Worm (Caenorhabditis elegans) whole organism, L1 larva: ENCODE results near the gene tag-89.
A peak's percentile ranks its signal among the peaks of the same experiment; 100 is the strongest.

Source experiments
- C16A3.4 ChIP-seq: fragments of 150-350 bp; optimal IDR thresholded peaks from 2 replicates; lab custom pipeline; 2014; ENCODE audit warnings: missing biosample characterization, missing genetic modification characterization
- F16B12.6 ChIP-seq: fragments of 150-350 bp; optimal IDR thresholded peaks from 2 replicates; lab custom pipeline; 2014; ENCODE audit warnings: missing biosample characterization, missing genetic modification characterization
- aha-1 ChIP-seq: fragments of 150-350 bp; optimal IDR thresholded peaks from 2 replicates; lab custom pipeline; 2014; ENCODE audit warnings: missing biosample characterization, missing genetic modification characterization
- ama-1 ChIP-seq: fragments of 150-350 bp; optimal IDR thresholded peaks from 2 replicates; lab custom pipeline; 2014
- blmp-1 ChIP-seq: fragments of 150-350 bp; optimal IDR thresholded peaks from 2 replicates; lab custom pipeline; 2014; ENCODE audit warnings: missing biosample characterization, missing genetic modification characterization
- ceh-63 ChIP-seq: fragments of 200-800 bp; sonication (Bioruptor generic); optimal IDR thresholded peaks from 2 replicates; lab custom pipeline; 2018; ENCODE audit warnings: mild to moderate bottlenecking, missing genetic modification characterization, missing compliant biosample characterization
- ceh-82 ChIP-seq, 3 experiments: fragments of 150-350 bp in 1 of 3; sonication (generic microtip) in 2 of 3; optimal IDR thresholded peaks; 2 replicates each; lab custom pipeline; 2014 to 2017; ENCODE audit warnings: missing biosample characterization in 3 of 3, missing genetic modification characterization in 3 of 3
- ceh-88 ChIP-seq: fragments of 200-800 bp; sonication (Bioruptor generic); IDR thresholded peaks from 2 replicates; pipeline ENCODE4 v1.3.6; 2022; ENCODE audit warnings: missing genetic modification characterization, missing compliant biosample characterization
- dpl-1 ChIP-seq, 3 experiments: fragments of 150-350 bp in 2 of 3; sonication (generic microtip) in 1 of 3; optimal IDR thresholded peaks; 2 replicates each; lab custom pipeline; 2014 to 2017; ENCODE audit warnings: missing biosample characterization in 3 of 3, missing genetic modification characterization in 3 of 3, missing genetic modification reagents in 3 of 3
- efl-1 ChIP-seq, 4 experiments: fragments of 150-350 bp; optimal IDR thresholded peaks in 3 of 4; peaks in 1 of 4; 1 replicate in 1 of 4; 2 replicates in 3 of 4; lab custom pipeline; 2014; ENCODE audit warnings: missing biosample characterization in 2 of 4, missing genetic modification characterization in 2 of 4, missing genetic modification reagents in 2 of 4
- efl-3 ChIP-seq: fragments of 200-800 bp; sonication (Bioruptor generic); optimal IDR thresholded peaks from 2 replicates; lab custom pipeline; 2018; ENCODE audit warnings: mild to moderate bottlenecking, missing genetic modification characterization, missing compliant biosample characterization
- elt-3 ChIP-seq, 6 experiments: fragments of 150-350 bp in 1 of 6; sonication (generic microtip); optimal IDR thresholded peaks; 2 replicates each; lab custom pipeline; 2017 to 2018; ENCODE audit warnings: missing biosample characterization in 6 of 6, missing genetic modification characterization in 6 of 6, inconsistent platforms in 1 of 6
- ets-5 ChIP-seq: fragments of 200-800 bp; sonication (Bioruptor generic); IDR thresholded peaks from 2 replicates; pipeline ENCODE4 v1.3.6; 2022; ENCODE audit warnings: missing genetic modification characterization, missing compliant biosample characterization
- grh-1 ChIP-seq: fragments of 200-800 bp; sonication (Bioruptor generic); IDR thresholded peaks from 2 replicates; pipeline ENCODE4 v1.3.6; 2022; ENCODE audit warnings: missing genetic modification reagents, missing genetic modification characterization, missing compliant biosample characterization
- hlh-17 ChIP-seq: fragments of 200-800 bp; sonication (Bioruptor generic); optimal IDR thresholded peaks from 2 replicates; lab custom pipeline; 2018; ENCODE audit warnings: missing genetic modification characterization, mild to moderate bottlenecking, missing compliant biosample characterization, moderate library complexity, borderline replicate concordance
- hpl-2 ChIP-seq: fragments of 150-350 bp; optimal IDR thresholded peaks from 2 replicates; lab custom pipeline; 2014; ENCODE audit warnings: missing biosample characterization, missing genetic modification reagents, missing genetic modification characterization
- jun-1 ChIP-seq: fragments of 150-350 bp; optimal IDR thresholded peaks from 2 replicates; lab custom pipeline; 2014; ENCODE audit warnings: missing biosample characterization, missing genetic modification reagents, missing genetic modification characterization
- lin-14 ChIP-seq: fragments of 200-800 bp; sonication (Bioruptor generic); optimal IDR thresholded peaks from 2 replicates; lab custom pipeline; 2018; ENCODE audit warnings: mild to moderate bottlenecking, missing genetic modification characterization, moderate library complexity, missing compliant biosample characterization
- lin-35 ChIP-seq, 2 experiments: fragments of 150-350 bp; optimal IDR thresholded peaks; 2 replicates each; lab custom pipeline; 2014; ENCODE audit warnings: missing biosample characterization in 2 of 2, missing genetic modification characterization in 2 of 2, missing genetic modification reagents in 2 of 2
- lin-39 ChIP-seq: fragments of 150-350 bp; optimal IDR thresholded peaks from 2 replicates; lab custom pipeline; 2014; ENCODE audit warnings: missing biosample characterization, missing genetic modification reagents, missing genetic modification characterization
- mab-9 ChIP-seq: fragments of 200-800 bp; sonication (Bioruptor generic); IDR thresholded peaks from 2 replicates; pipeline ENCODE4 v1.3.6; 2022; ENCODE audit warnings: missing genetic modification reagents, missing genetic modification characterization, missing compliant biosample characterization
- mep-1 ChIP-seq: fragments of 150-350 bp; optimal IDR thresholded peaks from 2 replicates; lab custom pipeline; 2014; ENCODE audit warnings: missing biosample characterization, missing genetic modification characterization
- nhr-19 ChIP-seq: fragments of 200-800 bp; sonication (Bioruptor generic); conservative IDR thresholded peaks from 2 replicates; pipeline ENCODE4 v1.3.6; 2022; ENCODE audit warnings: missing genetic modification characterization, missing compliant biosample characterization
- nhr-20 ChIP-seq: sonication (generic microtip); optimal IDR thresholded peaks from 2 replicates; lab custom pipeline; 2016; ENCODE audit warnings: mild to moderate bottlenecking, missing genetic modification characterization, missing compliant biosample characterization
- nhr-237 ChIP-seq: fragments of 150-350 bp; optimal IDR thresholded peaks from 2 replicates; lab custom pipeline; 2014; ENCODE audit warnings: missing biosample characterization, missing genetic modification characterization
- nhr-47 ChIP-seq: sonication (generic microtip); optimal IDR thresholded peaks from 2 replicates; lab custom pipeline; 2016; ENCODE audit warnings: mild to moderate bottlenecking, missing genetic modification characterization, moderate library complexity, missing compliant biosample characterization
- nhr-71 ChIP-seq: sonication (generic microtip); optimal IDR thresholded peaks from 2 replicates; lab custom pipeline; 2016; ENCODE audit warnings: mild to moderate bottlenecking, missing genetic modification characterization, moderate library complexity, missing compliant biosample characterization
- nhr-84 ChIP-seq: sonication (generic microtip); optimal IDR thresholded peaks from 2 replicates; lab custom pipeline; 2017; ENCODE audit warnings: missing biosample characterization, missing genetic modification characterization
- nhr-85 ChIP-seq: sonication (generic microtip); peaks from one replicate; lab custom pipeline; 2016; ENCODE audit warnings: missing genetic modification characterization, inconsistent platforms, missing compliant biosample characterization
- nhr-90 ChIP-seq: sonication (generic microtip); optimal IDR thresholded peaks from 2 replicates; lab custom pipeline; 2016; ENCODE audit warnings: mild to moderate bottlenecking, missing genetic modification characterization, missing compliant biosample characterization; ENCODE audit not compliant: poor library complexity
- pag-3 ChIP-seq: sonication (generic microtip); optimal IDR thresholded peaks from 2 replicates; lab custom pipeline; 2017; ENCODE audit warnings: missing genetic modification characterization, mild to moderate bottlenecking, missing compliant biosample characterization, antibody characterized with exemption, borderline replicate concordance; ENCODE audit not compliant: insufficient read depth
- pqm-1 ChIP-seq: sonication (generic microtip); optimal IDR thresholded peaks from 3 replicates; lab custom pipeline; 2017; ENCODE audit warnings: missing biosample characterization, missing genetic modification characterization
- rnt-1 ChIP-seq: sonication (generic microtip); optimal IDR thresholded peaks from 2 replicates; lab custom pipeline; 2016; ENCODE audit warnings: mild to moderate bottlenecking, missing genetic modification characterization, moderate library complexity, missing compliant biosample characterization
- skn-1 ChIP-seq: fragments of 150-350 bp; optimal IDR thresholded peaks from 2 replicates; lab custom pipeline; 2014; ENCODE audit warnings: missing biosample characterization, missing genetic modification characterization
- snu-23 ChIP-seq: sonication (generic microtip); optimal IDR thresholded peaks from 2 replicates; lab custom pipeline; 2016; ENCODE audit warnings: missing genetic modification characterization, missing compliant biosample characterization
- sptf-1 ChIP-seq: fragments of 150-350 bp; optimal IDR thresholded peaks from 2 replicates; lab custom pipeline; 2014; ENCODE audit warnings: missing biosample characterization, missing genetic modification characterization
- swsn-7 ChIP-seq: sonication (generic microtip); optimal IDR thresholded peaks from 2 replicates; lab custom pipeline; 2016; ENCODE audit warnings: missing genetic modification characterization, missing compliant biosample characterization
- unc-62 ChIP-seq: fragments of 150-350 bp; optimal IDR thresholded peaks from 2 replicates; lab custom pipeline; 2014; ENCODE audit warnings: missing biosample characterization, missing genetic modification reagents, missing genetic modification characterization
- unc-86 ChIP-seq: sonication (generic microtip); optimal IDR thresholded peaks from 2 replicates; lab custom pipeline; 2016; ENCODE audit warnings: missing genetic modification characterization, missing compliant biosample characterization
- unc-98 ChIP-seq: fragments of 200-800 bp; sonication (Bioruptor generic); IDR thresholded peaks from 2 replicates; pipeline ENCODE4 v1.3.6; 2022; ENCODE audit warnings: missing genetic modification characterization, missing compliant biosample characterization
- xbp-1 ChIP-seq: sonication (generic microtip); optimal IDR thresholded peaks from 2 replicates; lab custom pipeline; 2016; ENCODE audit warnings: missing genetic modification characterization, missing compliant biosample characterization
- ztf-4 ChIP-seq: fragments of 150-350 bp; optimal IDR thresholded peaks from 2 replicates; lab custom pipeline; 2014; ENCODE audit warnings: missing biosample characterization, missing genetic modification characterization

Gene tag-89

DNA sequence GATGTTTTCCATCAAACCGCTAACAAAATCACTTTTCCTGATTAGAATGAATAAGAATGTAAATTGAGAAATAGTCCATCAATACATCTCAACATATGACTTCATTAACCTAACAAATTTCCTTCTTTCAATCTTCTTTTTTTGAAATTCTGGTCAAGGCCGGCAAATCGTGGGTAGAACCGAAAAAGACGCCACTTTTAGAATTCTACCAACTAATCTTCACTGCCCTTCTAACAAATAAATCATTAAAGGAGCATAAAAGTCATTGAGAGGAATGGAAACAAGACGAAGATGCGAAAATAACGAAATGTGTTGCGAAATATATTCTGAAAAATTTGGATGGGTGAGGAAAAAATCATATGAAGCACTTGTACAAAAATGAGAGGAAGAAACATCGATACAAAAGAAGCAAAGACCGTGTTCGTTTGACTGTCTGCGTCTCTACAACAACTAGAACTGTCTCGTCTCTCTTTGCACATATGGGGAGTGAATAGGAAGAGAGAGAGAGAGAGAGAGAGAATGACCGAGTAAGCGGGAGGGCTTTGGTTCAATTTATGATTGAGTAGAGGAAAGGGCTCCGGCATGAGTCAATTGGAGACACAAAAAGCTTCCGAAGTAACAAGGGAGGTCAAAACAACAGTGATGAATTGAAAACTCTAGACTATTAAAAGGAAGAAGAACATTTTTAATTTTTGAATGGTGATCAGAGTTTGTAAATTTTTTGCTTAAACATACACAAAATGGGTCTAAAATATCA, 30.4 kb upstream of the tag-89 start:
- TF ChIP-seq nhr-85 (tag; lab: Kevin White, UChicago), result peak; percentile 79
- peak in 1 of 2 experiments; percentile 63 for TF ChIP-seq lin-35 (GFP tag; optimal IDR thresholded peaks at IDR 0.05; lab: Kevin White, UChicago)
- TF ChIP-seq mep-1, result peak; percentile 34
- peak; percentile 17 for TF ChIP-seq nhr-71
- peak; percentile 16 to 29 for TF ChIP-seq efl-1 (optimal IDR thresholded peaks at IDR 0.05; lab: Kevin White, UChicago)
- peak in 1 of 2 experiments; percentile 91 for TF ChIP-seq efl-1 (GFP tag; optimal IDR thresholded peaks at IDR 0.05 in 1 of 2; lab: Kevin White, UChicago)
- TF ChIP-seq blmp-1 (tag; lab: Kevin White, UChicago), result peak; percentile 23
- TF ChIP-seq hpl-2 (GFP tag; lab: Kevin White, UChicago), result peak; percentile 43
- no peak for TF ChIP-seq efl-3 (GFP tag; lab: Kevin White, UChicago)
- peak; percentile 8 for TF ChIP-seq snu-23
- peak; percentile 38 for TF ChIP-seq lin-14 (GFP tag; lab: Kevin White, UChicago)
- no peak for TF ChIP-seq nhr-19 (GFP tag; lab: Robert Waterston, UW)
- no peak for TF ChIP-seq C16A3.4 (tag; lab: Kevin White, UChicago)
- TF ChIP-seq nhr-90 (tag; lab: Kevin White, UChicago), result peak; percentile 2
- no peak for TF ChIP-seq sptf-1 (tag; lab: Kevin White, UChicago)
- peak; percentile 22 for TF ChIP-seq nhr-20 (tag; lab: Kevin White, UChicago)
- TF ChIP-seq grh-1 (GFP tag; lab: Robert Waterston, UW), result no peak
- no peak for TF ChIP-seq pqm-1 (tag; lab: Kevin White, UChicago)

- no peak for TF ChIP-seq ceh-63 (GFP tag; lab: Kevin White, UChicago)
- TF ChIP-seq efl-3 (GFP tag; lab: Kevin White, UChicago), result no peak
- TF ChIP-seq lin-35 (GFP tag; optimal IDR thresholded peaks at IDR 0.05; lab: Kevin White, UChicago), result peak; percentile 49 to 85
- TF ChIP-seq C16A3.4 (tag; lab: Kevin White, UChicago), result peak; percentile 21
- no peak for TF ChIP-seq ama-1 (lab: Kevin White, UChicago)
- TF ChIP-seq xbp-1 (tag; lab: Kevin White, UChicago), result peak; percentile 26
- TF ChIP-seq dpl-1 (GFP tag; optimal IDR thresholded peaks at IDR 0.05; lab: Kevin White, UChicago), result peak; percentile 28 to 74 (median 66)
- peak; percentile 33 to 71 for TF ChIP-seq efl-1 (optimal IDR thresholded peaks at IDR 0.05; lab: Kevin White, UChicago)
- peak; percentile 74 to 98 for TF ChIP-seq efl-1 (GFP tag; optimal IDR thresholded peaks at IDR 0.05 in 1 of 2; lab: Kevin White, UChicago)
- no peak for TF ChIP-seq elt-3 (tag; optimal IDR thresholded peaks at IDR 0.05; lab: Kevin White, UChicago)
- peak; percentile 25 for TF ChIP-seq skn-1 (tag; lab: Kevin White, UChicago)
- TF ChIP-seq blmp-1 (tag; lab: Kevin White, UChicago), result peak; percentile 97
- peak; percentile 28 for TF ChIP-seq rnt-1 (tag; lab: Kevin White, UChicago)
- TF ChIP-seq, all 84 proteins: peak for 8
Observed at ce11 chrIV:11371645-11372044, 22.7 kb upstream of the tag-89 start, which contains the start of gene sec-31. Gene sec-31, minus strand, starts transcription at chrIV:11371792.

DNA sequence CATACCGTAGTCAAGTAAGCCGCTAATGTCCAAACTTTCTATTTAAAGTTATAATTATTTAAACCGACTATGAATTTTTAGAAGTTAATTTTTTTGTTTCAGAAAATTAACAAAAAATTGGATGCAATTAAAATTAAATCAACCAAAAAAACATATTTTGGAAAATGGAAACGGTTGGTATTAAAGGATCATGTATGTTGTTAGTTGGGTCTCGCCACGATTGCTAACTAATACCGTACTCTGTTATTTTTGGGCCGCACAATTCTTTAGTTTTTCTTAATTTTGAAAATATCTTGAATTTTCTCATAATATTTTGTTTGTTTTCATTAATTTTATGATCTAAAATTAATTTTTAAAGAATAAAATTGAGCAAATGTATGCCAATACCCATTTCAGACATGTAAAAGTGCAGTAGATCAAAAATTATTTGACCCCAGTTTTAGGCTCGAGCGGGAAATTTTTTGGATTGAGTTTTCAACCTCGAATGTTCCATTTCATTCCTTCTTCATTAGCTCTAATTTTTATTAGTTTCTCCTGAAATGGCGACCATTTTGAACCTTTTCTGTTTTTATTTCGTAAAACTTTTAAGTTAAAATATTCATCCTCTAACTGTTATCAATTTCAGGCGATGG, 21.9 kb upstream of the tag-89 start, which contains the start of gene cbd-1:
TSS of gene cbd-1 (plus strand) at position 626 of the 632 bp plus-strand sequence.
- TF ChIP-seq lin-14 (GFP tag; lab: Kevin White, UChicago), result no peak
- TF ChIP-seq nhr-84 (tag; lab: Kevin White, UChicago), result no peak
- TF ChIP-seq mab-9, result no peak
- TF ChIP-seq unc-62 (GFP tag; lab: Kevin White, UChicago), result no peak
- TF ChIP-seq ceh-82 (tag; optimal IDR thresholded peaks at IDR 0.05; lab: Kevin White, UChicago), result no peak
- no peak for TF ChIP-seq nhr-237 (tag; lab: Kevin White, UChicago)
- no peak for TF ChIP-seq unc-86
- TF ChIP-seq pag-3, result no peak
- TF ChIP-seq hlh-17 (GFP tag; lab: Kevin White, UChicago), result no peak
- TF ChIP-seq unc-98 (GFP tag; lab: Robert Waterston, UW), result no peak
- no peak for TF ChIP-seq ztf-4 (tag; lab: Kevin White, UChicago)
- no peak for TF ChIP-seq nhr-47 (tag; lab: Kevin White, UChicago)
- no peak for TF ChIP-seq ets-5 (GFP tag; lab: Robert Waterston, UW)
- no peak for TF ChIP-seq F16B12.6 (tag; lab: Kevin White, UChicago)
- TF ChIP-seq swsn-7 (tag; lab: Kevin White, UChicago), result no peak
- no peak for TF ChIP-seq jun-1 (tag; lab: Kevin White, UChicago)
- no peak for TF ChIP-seq lin-39 (tag; lab: Kevin White, UChicago)
- no peak for TF ChIP-seq ceh-88 (GFP tag; lab: Robert Waterston, UW)
- TF ChIP-seq aha-1 (tag; lab: Kevin White, UChicago), result no peak
